Fruit fly (Drosophila melanogaster) whole organism, embryonic: Measurements from ENCODE around the gene CG5910.

Source experiments
- Blimp-1 ChIP-seq: fragments of 200-800 bp; sonication (Bioruptor generic); optimal IDR thresholded peaks from 3 replicates; lab custom pipeline; 2018; ENCODE audit warnings: missing biosample characterization, missing genetic modification characterization, mild to moderate bottlenecking, moderate library complexity, missing genetic modification reagents
- CG10147 ChIP-seq: fragments of 200-800 bp; sonication (Bioruptor generic); optimal IDR thresholded peaks from 2 replicates; lab custom pipeline; 2019; ENCODE audit warnings: missing biosample characterization, mild to moderate bottlenecking, missing genetic modification characterization, moderate library complexity
- CG12071 ChIP-seq: fragments of 200-800 bp; sonication (Bioruptor generic); optimal IDR thresholded peaks from 3 replicates; lab custom pipeline; 2018; ENCODE audit warnings: missing biosample characterization, mild to moderate bottlenecking, missing genetic modification characterization
- CG13424 ChIP-seq: fragments of 200-800 bp; sonication (Bioruptor generic); optimal IDR thresholded peaks from 2 replicates; lab custom pipeline; 2019; ENCODE audit warnings: missing biosample characterization, mild to moderate bottlenecking, missing genetic modification characterization, moderate library complexity
- CG13775 ChIP-seq: fragments of 200-800 bp; sonication (Bioruptor generic); optimal IDR thresholded peaks from 3 replicates; lab custom pipeline; 2017; ENCODE audit warnings: missing biosample characterization, mild to moderate bottlenecking, missing genetic modification characterization
- CG14667 ChIP-seq: fragments of 200-800 bp; sonication (Bioruptor generic); IDR thresholded peaks from 2 replicates; pipeline ENCODE4 v1.3.6; 2022; ENCODE audit warnings: missing biosample characterization, missing genetic modification characterization
- CG1529 ChIP-seq: fragments of 200-800 bp; sonication (Bioruptor generic); optimal IDR thresholded peaks from 3 replicates; lab custom pipeline; 2018; ENCODE audit warnings: missing biosample characterization, missing genetic modification characterization
- CG15514 ChIP-seq: fragments of 200-800 bp; sonication (Bioruptor generic); optimal IDR thresholded peaks from 3 replicates; lab custom pipeline; 2017; ENCODE audit warnings: missing biosample characterization, missing genetic modification characterization, mild to moderate bottlenecking, moderate library complexity, missing genetic modification reagents
- CG1602 ChIP-seq: fragments of 200-800 bp; sonication (Bioruptor generic); optimal IDR thresholded peaks from 3 replicates; lab custom pipeline; 2016; ENCODE audit warnings: missing biosample characterization, missing genetic modification characterization
- CG1603 ChIP-seq: fragments of 200-800 bp; sonication (Bioruptor generic); optimal IDR thresholded peaks from 2 replicates; lab custom pipeline; 2019; ENCODE audit warnings: missing biosample characterization, mild to moderate bottlenecking, missing genetic modification characterization, moderate library complexity
- CG18619 ChIP-seq: fragments of 200-800 bp; sonication (Bioruptor generic); optimal IDR thresholded peaks from 3 replicates; lab custom pipeline; 2017; ENCODE audit warnings: missing biosample characterization, mild to moderate bottlenecking, missing genetic modification characterization
- CG2129 ChIP-seq: fragments of 200-800 bp; sonication (Bioruptor generic); IDR thresholded peaks from 2 replicates; pipeline ENCODE4 v1.3.6; 2022; ENCODE audit warnings: missing biosample characterization, missing genetic modification characterization; ENCODE audit not compliant: partially characterized antibody
- CG2202 ChIP-seq: fragments of 200-800 bp; sonication (Bioruptor generic); optimal IDR thresholded peaks from 2 replicates; lab custom pipeline; 2018; ENCODE audit warnings: missing biosample characterization, mild to moderate bottlenecking, missing genetic modification characterization
- CG31365 ChIP-seq: fragments of 200-800 bp; sonication (Bioruptor generic); optimal IDR thresholded peaks from 2 replicates; lab custom pipeline; 2018; ENCODE audit warnings: missing biosample characterization, mild to moderate bottlenecking, missing genetic modification characterization
- CG34376 ChIP-seq: fragments of 200-800 bp; sonication (Bioruptor generic); optimal IDR thresholded peaks from 2 replicates; lab custom pipeline; 2018; ENCODE audit warnings: missing biosample characterization, mild to moderate bottlenecking, missing genetic modification characterization
- CG6813 ChIP-seq: fragments of 200-800 bp; sonication (Bioruptor generic); optimal IDR thresholded peaks from 2 replicates; lab custom pipeline; 2017; ENCODE audit warnings: missing biosample characterization, missing genetic modification characterization, mild to moderate bottlenecking, moderate library complexity, missing genetic modification reagents
- CG7839 ChIP-seq: fragments of 200-800 bp; sonication (Bioruptor generic); optimal IDR thresholded peaks from 3 replicates; lab custom pipeline; 2018; ENCODE audit warnings: missing biosample characterization, mild to moderate bottlenecking, missing genetic modification characterization, moderate library complexity
- CG8478 ChIP-seq: fragments of >200 bp; optimal IDR thresholded peaks from 2 replicates; lab custom pipeline; 2018
- CG9727 ChIP-seq: fragments of 200-800 bp; sonication (Bioruptor generic); optimal IDR thresholded peaks from 3 replicates; lab custom pipeline; 2017; ENCODE audit warnings: missing biosample characterization, mild to moderate bottlenecking, missing genetic modification characterization
- CG9932 ChIP-seq: fragments of 200-800 bp; sonication (Bioruptor generic); IDR thresholded peaks from 2 replicates; pipeline ENCODE4 v1.3.6; 2022; ENCODE audit warnings: missing biosample characterization, missing genetic modification characterization
- D ChIP-seq, 2 experiments: fragments of 200-800 bp in 1 of 2; fragments of >200 bp in 1 of 2; sonication (Bioruptor generic) in 1 of 2; optimal IDR thresholded peaks; 2 replicates in 1 of 2; 3 replicates in 1 of 2; lab custom pipeline; 2017; ENCODE audit warnings: mild to moderate bottlenecking in 1 of 2, missing biosample characterization in 1 of 2, missing genetic modification characterization in 1 of 2, missing genetic modification reagents in 1 of 2
- Dll ChIP-seq: fragments of 200-800 bp; sonication (Bioruptor generic); IDR thresholded peaks from 4 replicates; pipeline ENCODE4 v1.3.6; 2022; ENCODE audit warnings: missing biosample characterization, missing genetic modification characterization; ENCODE audit not compliant: partially characterized antibody
- HHEX ChIP-seq: fragments of 200-800 bp; sonication (Bioruptor generic); optimal IDR thresholded peaks from 3 replicates; lab custom pipeline; 2017; ENCODE audit warnings: missing biosample characterization, mild to moderate bottlenecking, missing genetic modification characterization, missing genetic modification reagents
- Jarid2 ChIP-seq: fragments of 200-800 bp; sonication (Bioruptor generic); optimal IDR thresholded peaks from 3 replicates; lab custom pipeline; 2017; ENCODE audit warnings: mild to moderate bottlenecking, missing biosample characterization, missing genetic modification reagents, missing genetic modification characterization
- MTF-1 ChIP-seq: fragments of 200-800 bp; sonication (Bioruptor generic); optimal IDR thresholded peaks from 2 replicates; lab custom pipeline; 2018; ENCODE audit warnings: missing biosample characterization, mild to moderate bottlenecking, missing genetic modification characterization, borderline replicate concordance
- Ravus ChIP-seq: fragments of 200-800 bp; sonication (Bioruptor generic); IDR thresholded peaks from 2 replicates; pipeline ENCODE4 v1.3.6; 2022; ENCODE audit warnings: missing biosample characterization, missing genetic modification characterization
- Side ChIP-seq: fragments of 200-800 bp; sonication (Bioruptor generic); optimal IDR thresholded peaks from 2 replicates; lab custom pipeline; 2016; ENCODE audit warnings: missing biosample characterization, missing genetic modification characterization
- ac ChIP-seq: fragments of 200-800 bp; sonication (Bioruptor generic); optimal IDR thresholded peaks from 3 replicates; lab custom pipeline; 2017; ENCODE audit warnings: missing biosample characterization, mild to moderate bottlenecking, missing genetic modification characterization
- ap ChIP-seq: fragments of 200-800 bp; sonication (Bioruptor generic); IDR thresholded peaks from 2 replicates; pipeline ENCODE4 v1.3.6; 2022; ENCODE audit warnings: missing biosample characterization, missing genetic modification characterization
- ase ChIP-seq: fragments of 200-800 bp; sonication (Bioruptor generic); IDR thresholded peaks from 3 replicates; pipeline ENCODE4 v1.3.6; 2022; ENCODE audit warnings: missing biosample characterization, missing genetic modification characterization
- az2 ChIP-seq: fragments of 200-800 bp; sonication (Bioruptor generic); optimal IDR thresholded peaks from 3 replicates; lab custom pipeline; 2016; ENCODE audit warnings: missing biosample characterization, missing genetic modification characterization
- chm ChIP-seq: fragments of 200-800 bp; sonication (Bioruptor generic); IDR thresholded peaks from 2 replicates; pipeline ENCODE4 v1.3.6; 2022; ENCODE audit warnings: missing biosample characterization, missing genetic modification characterization
- dm ChIP-seq: fragments of 200-800 bp; sonication (Bioruptor generic); optimal IDR thresholded peaks from 3 replicates; lab custom pipeline; 2016; ENCODE audit warnings: missing biosample characterization, missing genetic modification characterization
- dmrt99B ChIP-seq: fragments of 200-800 bp; sonication (Bioruptor generic); optimal IDR thresholded peaks from 2 replicates; lab custom pipeline; 2018; ENCODE audit warnings: missing biosample characterization, mild to moderate bottlenecking, missing genetic modification characterization, moderate library complexity
- exex ChIP-seq: fragments of 200-800 bp; sonication (Bioruptor generic); optimal IDR thresholded peaks from 4 replicates; lab custom pipeline; 2018; ENCODE audit warnings: missing biosample characterization, mild to moderate bottlenecking, missing genetic modification characterization, moderate library complexity
- hbn ChIP-seq: fragments of 200-800 bp; sonication (Bioruptor generic); IDR thresholded peaks from 2 replicates; pipeline ENCODE4 v1.3.6; 2022; ENCODE audit warnings: missing biosample characterization, missing genetic modification characterization; ENCODE audit not compliant: partially characterized antibody
- lab ChIP-seq: fragments of 200-800 bp; sonication (Bioruptor generic); optimal IDR thresholded peaks from 3 replicates; lab custom pipeline; 2017; ENCODE audit warnings: missing biosample characterization, missing genetic modification characterization, mild to moderate bottlenecking, moderate library complexity, missing genetic modification reagents
- mirr ChIP-seq: fragments of 200-800 bp; sonication (Bioruptor generic); optimal IDR thresholded peaks from 3 replicates; lab custom pipeline; 2018; ENCODE audit warnings: missing biosample characterization, mild to moderate bottlenecking, missing genetic modification characterization
- oc ChIP-seq: fragments of 200-800 bp; sonication (Bioruptor generic); optimal IDR thresholded peaks from 2 replicates; lab custom pipeline; 2018; ENCODE audit warnings: missing biosample characterization, mild to moderate bottlenecking, missing genetic modification characterization, moderate library complexity
- pnt ChIP-seq: fragments of 200-800 bp; sonication (Bioruptor generic); optimal IDR thresholded peaks from 3 replicates; lab custom pipeline; 2016; ENCODE audit warnings: missing biosample characterization, missing genetic modification characterization
- run ChIP-seq: fragments of 200-800 bp; sonication (Bioruptor generic); optimal IDR thresholded peaks from 3 replicates; lab custom pipeline; 2018; ENCODE audit warnings: missing biosample characterization, mild to moderate bottlenecking, missing genetic modification characterization
- shn ChIP-seq: fragments of 200-800 bp; sonication (Bioruptor generic); optimal IDR thresholded peaks from 3 replicates; lab custom pipeline; 2016; ENCODE audit warnings: missing biosample characterization, missing genetic modification characterization
- slbo ChIP-seq: fragments of 200-800 bp; sonication (Bioruptor generic); IDR thresholded peaks from 2 replicates; pipeline ENCODE4 v1.3.6; 2022; ENCODE audit warnings: missing biosample characterization, missing genetic modification characterization
- sob ChIP-seq: fragments of 200-800 bp; sonication (Bioruptor generic); IDR thresholded peaks from 2 replicates; pipeline ENCODE4 v1.3.6; 2022; ENCODE audit warnings: missing biosample characterization, missing genetic modification characterization
- stc ChIP-seq: fragments of 200-800 bp; sonication (Bioruptor generic); IDR thresholded peaks from 2 replicates; pipeline ENCODE4 v1.3.6; 2022; ENCODE audit warnings: missing biosample characterization, missing genetic modification characterization
- sug ChIP-seq: fragments of 200-800 bp; optimal IDR thresholded peaks from 2 replicates; lab custom pipeline; 2019; ENCODE audit warnings: missing biosample characterization, mild to moderate bottlenecking, missing genetic modification characterization, moderate library complexity
- trem ChIP-seq: fragments of 200-800 bp; optimal IDR thresholded peaks from 3 replicates; lab custom pipeline; 2019; ENCODE audit warnings: missing biosample characterization, mild to moderate bottlenecking, missing genetic modification characterization, moderate library complexity
- tup ChIP-seq: fragments of 200-800 bp; sonication (Bioruptor generic); optimal IDR thresholded peaks from 2 replicates; lab custom pipeline; 2016; ENCODE audit warnings: missing biosample characterization, mild to moderate bottlenecking, missing genetic modification characterization, moderate library complexity

CG5910 gene

dm6 chr3L:20473021-20473799 is 31.0 kb downstream of the CG5910 start, which contains the start of the genes CG32428 and CG5969 (continued):
- TF ChIP-seq dm (peak; percentile 35), Side (GFP tag; lab: Kevin White, UChicago) (peak; percentile 6), CG31365 (tag; lab: Kevin White, UChicago) (no peak), chm (peak; percentile 46; the same call in 1 of the 2 replicates), ase (GFP tag; lab: Robert Waterston, UW) (peak; percentile 50; the same call in 1 of the 3 replicates), CG1602 (GFP tag; lab: Kevin White, UChicago) (peak; percentile 28), dmrt99B (tag; lab: Kevin White, UChicago) (peak; percentile 54), lab (GFP tag; lab: Kevin White, UChicago) (peak; percentile 72), CG12071 (GFP tag; lab: Kevin White, UChicago) (no peak), CG2202 (tag; lab: Kevin White, UChicago) (no peak), ap (no peak), mirr (GFP tag; lab: Kevin White, UChicago) (peak; percentile 29), Blimp-1 (GFP tag; lab: Kevin White, UChicago) (peak; percentile 26), CG18619 (GFP tag; lab: Kevin White, UChicago) (peak; percentile 58), sob (GFP tag; lab: Robert Waterston, UW) (peak; percentile 65), oc (tag; lab: Kevin White, UChicago) (peak; percentile 13), slbo (GFP tag; lab: Robert Waterston, UW) (peak; percentile 89), CG34376 (GFP tag; lab: Kevin White, UChicago) (peak; percentile 26), D (optimal IDR thresholded peaks at IDR 0.05; lab: Kevin White, UChicago) (peak; percentile 73), D (GFP tag; optimal IDR thresholded peaks at IDR 0.05; lab: Kevin White, UChicago) (no peak), CG15514 (peak; percentile 55), ac (GFP tag; lab: Kevin White, UChicago) (no peak), run (tag; lab: Kevin White, UChicago) (peak; percentile 14), CG14667 (peak; percentile 54), Ravus (GFP tag; lab: Robert Waterston, UW) (peak; percentile 13), CG13775 (GFP tag; lab: Kevin White, UChicago) (peak; percentile 58), pnt (GFP tag; lab: Kevin White, UChicago) (no peak), CG7839 (tag; lab: Kevin White, UChicago) (peak; percentile 76), CG8478 (lab: Kevin White, UChicago) (no peak), exex (tag; lab: Kevin White, UChicago) (peak; percentile 8), trem (tag; lab: Kevin White, UChicago) (peak; percentile 75), shn (no peak), CG9932 (peak; percentile 80), CG2129 (GFP tag; lab: Robert Waterston, UW) (no peak), CG1529 (GFP tag; lab: Kevin White, UChicago) (no peak), hbn (no peak), CG13424 (tag; lab: Kevin White, UChicago) (peak; percentile 70), stc (no peak), CG1603 (tag; lab: Kevin White, UChicago) (peak; percentile 38), CG9727 (peak; percentile 70), HHEX (GFP tag; lab: Kevin White, UChicago) (peak; percentile 58), Dll (GFP tag; lab: Robert Waterston, UW) (no peak), CG10147 (GFP tag; lab: Kevin White, UChicago) (peak; percentile 65), sug (tag; lab: Kevin White, UChicago) (peak; percentile 58), MTF-1 (no peak), CG6813 (GFP tag; lab: Kevin White, UChicago) (peak; percentile 20), Jarid2 (GFP tag; lab: Kevin White, UChicago) (peak; percentile 55), tup (GFP tag; lab: Kevin White, UChicago) (no peak), az2 (peak; percentile 53)
